Fruit fly (Drosophila melanogaster): ENCODE measurements around the gene CG33494.

CG33494 gene

dm6 chr3R:25493294-25494187 is 1.4 kb downstream of the CG33494 start:
- no peak for TF ChIP-seq noc (tag; optimal IDR thresholded peaks at IDR 0.05)

- no peak for TF ChIP-seq noc (tag; optimal IDR thresholded peaks at IDR 0.05)
Observed at dm6 chr3R:25490778-25491664, 3.9 kb downstream of the CG33494 start, which contains the start of the genes Gnpat and CG5112. Gene Gnpat (minus strand): TSS chr3R:25490936. Gene CG5112 (plus strand): TSS chr3R:25491460.

dm6 chr3R:25490375-25490774 is 4.6 kb downstream of the CG33494 start:
- no peak for TF ChIP-seq noc (tag; optimal IDR thresholded peaks at IDR 0.05)

- no peak for TF ChIP-seq noc (tag; optimal IDR thresholded peaks at IDR 0.05)
Observed at dm6 chr3R:25489685-25490084, 5.3 kb downstream of the CG33494 start.

- TF ChIP-seq noc (tag; optimal IDR thresholded peaks at IDR 0.05): peak; percentile 77
Observed at dm6 chr3R:25489116-25489515, 5.8 kb downstream of the CG33494 start.

- TF ChIP-seq noc (tag; optimal IDR thresholded peaks at IDR 0.05): no peak
Observed at dm6 chr3R:25482463-25483173, 12.3 kb downstream of the CG33494 start, which contains the start of the genes XNP, CG42488 and CG5116. Gene XNP (minus strand): TSS chr3R:25482834. Gene CG42488 (plus strand): TSS chr3R:25483098. Gene CG5116 (plus strand): TSS chr3R:25483098.

dm6 chr3R:25476744-25477143 is 18.2 kb downstream of the CG33494 start, which contains the start of the genes CG4553 and MED28:
Gene CG4553 (minus strand): TSS chr3R:25476915.
Gene MED28 (plus strand): TSS chr3R:25477003.
- no peak for TF ChIP-seq noc (tag; optimal IDR thresholded peaks at IDR 0.05)

- peak; percentile 96 for TF ChIP-seq noc (tag; optimal IDR thresholded peaks at IDR 0.05)
Observed at dm6 chr3R:25472635-25473552, 22.1 kb downstream of the CG33494 start, which contains the start of the genes Fur1 and Vps33B. Gene Fur1 (minus strand): TSS chr3R:25473058. Gene Vps33B (plus strand): TSS chr3R:25473490.

- peak; percentile 4 for TF ChIP-seq noc (tag; optimal IDR thresholded peaks at IDR 0.05)
Observed at dm6 chr3R:25471853-25472634, 22.9 kb downstream of the CG33494 start.

- no peak for TF ChIP-seq noc (tag; optimal IDR thresholded peaks at IDR 0.05)
Observed at dm6 chr3R:25466166-25466565, 28.8 kb downstream of the CG33494 start.

- peak; percentile 61 for TF ChIP-seq noc (tag; optimal IDR thresholded peaks at IDR 0.05)
Observed at dm6 chr3R:25462642-25463317, 32.2 kb downstream of the CG33494 start.

dm6 chr3R:25461666-25462065 is 33.3 kb downstream of the CG33494 start:
- no peak for TF ChIP-seq noc (tag; optimal IDR thresholded peaks at IDR 0.05)

- no peak for TF ChIP-seq noc (tag; optimal IDR thresholded peaks at IDR 0.05)
Observed at dm6 chr3R:25460650-25461049, 34.3 kb downstream of the CG33494 start.

All from whole organism, larva.